Worm (Caenorhabditis elegans): ENCODE results near the gene F10G2.2.

DNA sequence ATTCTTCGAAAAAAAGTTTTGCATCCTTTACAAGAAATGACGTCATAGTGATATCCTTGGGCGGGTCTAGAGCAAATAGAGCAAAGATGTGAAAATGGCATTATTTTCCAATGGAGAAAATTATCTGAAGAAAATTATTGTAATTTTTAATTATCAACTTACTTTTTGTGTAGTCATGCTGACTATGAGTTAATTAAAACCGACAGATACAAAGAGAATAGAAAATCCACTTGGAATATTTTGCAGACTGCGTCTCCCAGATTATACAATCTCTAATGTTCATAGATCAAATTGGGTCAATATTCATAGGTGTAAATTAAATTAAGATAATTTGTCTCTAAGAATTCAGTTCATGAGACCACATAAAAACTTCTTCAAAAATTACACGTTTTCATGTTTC lies 18.6 kb downstream of the F10G2.2 start, which contains the start of gene nhr-149:
- TF ChIP-seq ama-1 (optimal IDR thresholded peaks at IDR 0.05): no peak
- TF ChIP-seq aly-1 (tag; optimal IDR thresholded peaks at IDR 0.05): no peak
- no peak for TF ChIP-seq tbx-11 (GFP tag; IDR thresholded peaks at IDR 0.05)
